Worm (Caenorhabditis elegans): Measurements from ENCODE around the gene H43I07.4.

Gene H43I07.4

DNA sequence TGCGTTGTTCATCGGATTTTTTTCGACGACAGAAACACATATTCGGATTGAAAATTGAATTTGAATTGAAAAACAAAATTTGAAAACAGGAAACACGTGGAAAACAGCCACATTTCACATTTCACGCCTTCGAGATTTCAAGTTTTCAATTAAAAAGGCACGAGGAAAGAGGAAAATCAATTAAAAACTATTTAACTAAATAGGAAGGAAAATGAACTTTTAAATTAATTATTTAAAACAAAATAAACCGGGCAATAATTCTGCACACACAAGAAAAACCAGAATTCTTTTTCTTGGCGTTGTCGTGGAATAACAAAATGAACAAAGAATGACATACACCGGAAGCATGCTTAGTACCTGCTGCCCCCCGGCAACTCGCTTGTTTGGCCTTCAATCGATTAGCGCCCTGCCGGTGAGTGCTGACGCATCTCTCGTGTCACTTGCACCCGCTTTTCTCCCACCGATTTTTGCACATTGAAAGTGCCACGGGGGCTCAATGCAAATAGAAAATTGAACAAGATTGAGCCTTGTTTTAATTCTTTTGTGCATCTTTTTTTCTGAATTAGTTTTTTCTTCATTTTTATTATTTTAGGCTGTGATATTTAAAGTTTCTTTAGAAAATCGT is 21.3 kb upstream of the H43I07.4 start, which contains the start of gene Y45G5AM.9 (continued):
- TF ChIP-seq elt-3 (tag; optimal IDR thresholded peaks at IDR 0.05) (no peak), unc-120 (tag; optimal IDR thresholded peaks at IDR 0.05; ENCODE audit: poor library complexity, severe bottlenecking) (peak; percentile 83), ceh-43 (GFP tag; optimal IDR thresholded peaks at IDR 0.05) (peak; percentile 74), lin-13 (tag; optimal IDR thresholded peaks at IDR 0.05) (peak; percentile 86), lsy-2 (tag; optimal IDR thresholded peaks at IDR 0.05) (peak; percentile 71)

DNA sequence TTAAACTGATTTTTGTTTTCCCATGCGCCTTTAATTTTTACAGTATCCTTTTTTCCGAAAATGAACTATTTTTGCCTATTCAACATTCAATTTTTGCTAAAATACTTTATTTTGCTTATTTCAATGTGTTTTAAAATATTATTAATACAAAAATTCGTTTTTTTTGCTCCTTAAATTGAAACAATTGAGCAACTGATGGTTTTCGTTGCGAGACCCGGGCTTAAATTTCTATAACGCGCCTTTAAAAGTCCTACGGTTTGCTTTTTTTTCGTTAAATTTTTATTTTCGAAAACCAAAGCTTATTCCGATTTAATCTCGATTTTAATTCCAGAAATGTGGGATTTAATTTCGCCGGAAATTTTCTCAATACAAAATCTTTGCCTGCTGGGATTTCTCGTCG is 20.7 kb upstream of the H43I07.4 start, which contains the start of gene algn-5:
Gene algn-5 (plus strand): TSS at position 295 of the 400 bp plus-strand sequence.
- TF ChIP-seq mep-1 (tag; optimal IDR thresholded peaks at IDR 0.05), result no peak

DNA sequence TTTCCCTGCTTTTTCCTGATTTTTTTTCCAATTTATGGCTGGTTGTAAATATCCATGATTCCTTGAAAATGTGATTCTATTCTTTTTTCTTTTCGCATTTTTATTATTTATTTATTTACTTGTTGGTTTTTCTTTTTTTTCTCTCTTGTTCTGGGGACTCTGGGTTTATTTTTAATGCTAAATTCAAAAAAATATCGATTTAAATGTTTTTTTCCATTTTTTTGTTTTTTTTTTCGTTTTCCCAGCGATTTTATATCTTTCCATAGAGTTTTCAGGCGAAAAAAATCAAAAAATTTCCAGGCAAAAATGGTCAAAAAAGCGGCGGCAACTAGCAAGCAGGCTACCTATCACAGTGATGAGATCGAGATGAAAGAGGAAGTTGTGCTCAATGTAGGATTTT is 16.8 kb upstream of the H43I07.4 start, which contains the start of gene rpac-40:
Gene rpac-40 (plus strand): TSS at position 301 of the 400 bp plus-strand sequence.
- TF ChIP-seq lin-13 (tag; optimal IDR thresholded peaks at IDR 0.05), result no peak
- TF ChIP-seq tbx-8 (GFP tag; optimal IDR thresholded peaks at IDR 0.05), result no peak
- no peak for TF ChIP-seq ham-2 (GFP tag; optimal IDR thresholded peaks at IDR 0.05)
- TF ChIP-seq ceh-43 (GFP tag; optimal IDR thresholded peaks at IDR 0.05), result no peak
- no peak for TF ChIP-seq nhr-28 (tag; optimal IDR thresholded peaks at IDR 0.05)
- no peak for TF ChIP-seq zip-8 (tag; optimal IDR thresholded peaks at IDR 0.05)
- TF ChIP-seq elt-3 (tag; optimal IDR thresholded peaks at IDR 0.05), result no peak
- TF ChIP-seq lsy-2 (tag; optimal IDR thresholded peaks at IDR 0.05), result no peak
- no peak for TF ChIP-seq ztf-11 (tag; optimal IDR thresholded peaks at IDR 0.05)
- TF ChIP-seq sem-2 (GFP tag; optimal IDR thresholded peaks at IDR 0.05), result no peak
- TF ChIP-seq mab-5 (tag; optimal IDR thresholded peaks at IDR 0.05), result no peak
- no peak for TF ChIP-seq nhr-12 (tag; optimal IDR thresholded peaks at IDR 0.05)
- TF ChIP-seq nhr-2 (tag; optimal IDR thresholded peaks at IDR 0.05), result no peak
- TF ChIP-seq hlh-1 (tag; optimal IDR thresholded peaks at IDR 0.05), result no peak

ce11 chrV:4204421-4204820 is 11.5 kb upstream of the H43I07.4 start, which contains the start of gene H43I07.1:
Gene H43I07.1, plus strand, starts transcription at chrV:4204721.
- TF ChIP-seq unc-120 (tag; optimal IDR thresholded peaks at IDR 0.05; ENCODE audit: poor library complexity, severe bottlenecking) (no peak), pha-4 (tag; optimal IDR thresholded peaks at IDR 0.05) (no peak), blmp-1 (tag; optimal IDR thresholded peaks at IDR 0.05) (no peak), flh-1 (GFP tag; optimal IDR thresholded peaks at IDR 0.05) (no peak)

- TF ChIP-seq nhr-28 (tag; optimal IDR thresholded peaks at IDR 0.05), result no peak
- no peak for TF ChIP-seq drap-1 (GFP tag; optimal IDR thresholded peaks at IDR 0.05)
- TF ChIP-seq cnd-1 (tag; optimal IDR thresholded peaks at IDR 0.05), result no peak
- no peak for TF ChIP-seq ceh-83 (GFP tag; optimal IDR thresholded peaks at IDR 0.05)
- TF ChIP-seq snpc-4 (tag; optimal IDR thresholded peaks at IDR 0.05), result no peak
- no peak for TF ChIP-seq unc-39 (tag; optimal IDR thresholded peaks at IDR 0.05)
- TF ChIP-seq pha-4 (tag; optimal IDR thresholded peaks at IDR 0.05), result no peak
- TF ChIP-seq lin-13 (tag; optimal IDR thresholded peaks at IDR 0.05), result no peak
- no peak for TF ChIP-seq ces-1 (GFP tag; optimal IDR thresholded peaks at IDR 0.05)
- TF ChIP-seq mls-2 (tag; optimal IDR thresholded peaks at IDR 0.05), result no peak
- TF ChIP-seq lin-32 (GFP tag; optimal IDR thresholded peaks at IDR 0.05), result no peak
- TF ChIP-seq ham-2 (GFP tag; optimal IDR thresholded peaks at IDR 0.05), result no peak
Measured at ce11 chrV:4211521-4211920, 4.4 kb upstream of the H43I07.4 start.

DNA sequence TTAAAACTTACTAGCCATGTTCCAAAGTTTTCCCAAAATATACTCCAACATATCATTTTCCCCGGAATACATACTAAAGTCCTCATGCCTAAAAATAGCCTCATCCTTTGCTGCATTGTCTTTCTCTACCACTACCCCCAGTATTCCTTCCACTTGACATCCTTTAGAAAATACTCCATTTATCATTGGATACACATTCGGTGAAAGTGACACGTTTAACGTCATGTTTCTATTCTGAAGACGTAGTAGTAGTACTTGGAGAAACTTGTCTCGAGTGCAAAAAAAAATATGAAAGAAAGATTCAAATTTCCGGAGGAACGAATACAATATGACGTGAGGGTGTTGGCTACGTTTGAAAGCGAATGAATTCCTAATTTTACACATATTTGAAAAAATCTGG is 946 bp downstream of the H43I07.4 start:
- no peak for TF ChIP-seq lin-13 (tag; optimal IDR thresholded peaks at IDR 0.05)
- no peak for TF ChIP-seq unc-120 (tag; optimal IDR thresholded peaks at IDR 0.05; ENCODE audit: poor library complexity, severe bottlenecking)
- no peak for TF ChIP-seq zip-8 (tag; optimal IDR thresholded peaks at IDR 0.05)
- TF ChIP-seq ceh-43 (GFP tag; optimal IDR thresholded peaks at IDR 0.05), result no peak
- no peak for TF ChIP-seq pha-4 (tag; optimal IDR thresholded peaks at IDR 0.05)
- TF ChIP-seq lsy-2 (tag; optimal IDR thresholded peaks at IDR 0.05), result no peak
- no peak for TF ChIP-seq nhr-28 (tag; optimal IDR thresholded peaks at IDR 0.05)
- no peak for TF ChIP-seq unc-62 (GFP tag; optimal IDR thresholded peaks at IDR 0.05)
- TF ChIP-seq bed-3 (GFP tag; optimal IDR thresholded peaks at IDR 0.05), result no peak
- TF ChIP-seq cnd-1 (tag; optimal IDR thresholded peaks at IDR 0.05), result no peak
- TF ChIP-seq nhr-12 (tag; optimal IDR thresholded peaks at IDR 0.05), result no peak
- no peak for TF ChIP-seq ceh-83 (GFP tag; optimal IDR thresholded peaks at IDR 0.05)
- TF ChIP-seq sem-2 (GFP tag; optimal IDR thresholded peaks at IDR 0.05), result no peak
- TF ChIP-seq flh-1 (GFP tag; optimal IDR thresholded peaks at IDR 0.05), result no peak
- TF ChIP-seq ceh-39 (tag; optimal IDR thresholded peaks at IDR 0.05), result no peak
- TF ChIP-seq elt-3 (tag; optimal IDR thresholded peaks at IDR 0.05), result no peak
- no peak for TF ChIP-seq ham-2 (GFP tag; optimal IDR thresholded peaks at IDR 0.05)
